Worm (Caenorhabditis elegans): Measurements from ENCODE around the gene F17H10.4.

- no peak for TF ChIP-seq sea-1 (GFP tag; conservative IDR thresholded peaks at IDR 0.05)
- TF ChIP-seq scrt-1 (GFP tag; IDR thresholded peaks at IDR 0.05): no peak
- TF ChIP-seq ama-1 (optimal IDR thresholded peaks at IDR 0.05): no peak
- TF ChIP-seq ceh-36 (tag; optimal IDR thresholded peaks at IDR 0.05): no peak
- no peak for TF ChIP-seq B0310.2 (tag; optimal IDR thresholded peaks at IDR 0.05)
- no peak for TF ChIP-seq F13C5.2 (tag; optimal IDR thresholded peaks at IDR 0.05)
Observed at ce11 chrX:13084273-13084672, 42.0 kb downstream of the F17H10.4 start, which contains the start of gene R03G8.1.
